Fruit fly (Drosophila melanogaster) whole organism, wandering third instar larva: ENCODE measurements around the gene CG34409.

Experiments used
- Abd-B ChIP-seq: fragments of >200 bp; optimal IDR thresholded peaks from 2 replicates; lab custom pipeline; 2017; ENCODE audit warnings: missing biosample characterization, missing genetic modification characterization
- CG9705 ChIP-seq: fragments of 200-800 bp; sonication (Bioruptor generic); optimal IDR thresholded peaks from 2 replicates; lab custom pipeline; 2018; ENCODE audit warnings: missing biosample characterization, mild to moderate bottlenecking, missing genetic modification characterization
- CrebA ChIP-seq: fragments of 200-800 bp; sonication (Bioruptor generic); optimal IDR thresholded peaks from 2 replicates; lab custom pipeline; 2016; ENCODE audit warnings: missing biosample characterization, mild to moderate bottlenecking, missing genetic modification characterization, borderline replicate concordance
- Dfd ChIP-seq: fragments of >200 bp; optimal IDR thresholded peaks from 2 replicates; lab custom pipeline; 2017; ENCODE audit warnings: missing biosample characterization, missing genetic modification characterization
- Dif ChIP-seq: fragments of 200-275, 200-300 bp; sonication (Bioruptor generic); optimal IDR thresholded peaks from 2 replicates; lab custom pipeline; 2018; ENCODE audit warnings: missing biosample characterization, missing genetic modification characterization; ENCODE audit not compliant: partially characterized antibody
- GATAd ChIP-seq: sonication (Bioruptor generic); optimal IDR thresholded peaks from 2 replicates; lab custom pipeline; 2016; ENCODE audit warnings: missing biosample characterization, missing genetic modification characterization
- HLH106 ChIP-seq: fragments of 200-800 bp; optimal IDR thresholded peaks from 3 replicates; lab custom pipeline; 2019; ENCODE audit warnings: missing biosample characterization, mild to moderate bottlenecking, missing genetic modification characterization, moderate library complexity
- Hnf4 ChIP-seq: fragments of 200-800 bp; sonication (Bioruptor generic); optimal IDR thresholded peaks from 2 replicates; lab custom pipeline; 2016; ENCODE audit warnings: missing biosample characterization, mild to moderate bottlenecking, missing genetic modification characterization
- Hr78 ChIP-seq: fragments of >200 bp; optimal IDR thresholded peaks from 2 replicates; lab custom pipeline; 2017; ENCODE audit warnings: missing biosample characterization, missing genetic modification characterization
- Hr83 ChIP-seq: fragments of 200-300 bp; sonication (Bioruptor generic); optimal IDR thresholded peaks from 2 replicates; lab custom pipeline; 2016; ENCODE audit warnings: missing biosample characterization, mild to moderate bottlenecking, missing genetic modification characterization, moderate library complexity; ENCODE audit not compliant: poor library complexity, severe bottlenecking
- Jra ChIP-seq: sonication (Bioruptor generic); optimal IDR thresholded peaks from 2 replicates; lab custom pipeline; 2016; ENCODE audit warnings: missing biosample characterization, missing genetic modification characterization
- Mio ChIP-seq: sonication (Bioruptor generic); optimal IDR thresholded peaks from 2 replicates; lab custom pipeline; 2016; ENCODE audit warnings: missing biosample characterization, missing genetic modification characterization
- Myc ChIP-seq: fragments of >200 bp; optimal IDR thresholded peaks from 2 replicates; lab custom pipeline; 2017
- N ChIP-seq: fragments of >200 bp; optimal IDR thresholded peaks from 2 replicates; lab custom pipeline; 2018; ENCODE audit warnings: missing biosample characterization, missing external identifiers, missing genetic modification characterization
- OdsH ChIP-seq: fragments of 200-800 bp; sonication (Bioruptor generic); optimal IDR thresholded peaks from 2 replicates; lab custom pipeline; 2016; ENCODE audit warnings: missing biosample characterization, mild to moderate bottlenecking, missing genetic modification characterization
- Rel ChIP-seq, 2 experiments: fragments of 200-800 bp; sonication (Bioruptor generic) in 1 of 2; optimal IDR thresholded peaks; 2 replicates in 1 of 2; 3 replicates in 1 of 2; lab custom pipeline; 2016 to 2019; ENCODE audit warnings: mild to moderate bottlenecking in 2 of 2, missing biosample characterization in 2 of 2, missing genetic modification characterization in 2 of 2, moderate library complexity in 1 of 2
- Sp1 ChIP-seq: fragments of 200-800 bp; sonication (Bioruptor generic); optimal IDR thresholded peaks from 3 replicates; lab custom pipeline; 2019; ENCODE audit warnings: missing biosample characterization, mild to moderate bottlenecking, missing genetic modification characterization, moderate library complexity
- Vsx2 ChIP-seq: fragments of 200-300, 225-300 bp; sonication (Bioruptor generic); optimal IDR thresholded peaks from 2 replicates; lab custom pipeline; 2018; ENCODE audit warnings: missing biosample characterization, missing genetic modification characterization; ENCODE audit not compliant: partially characterized antibody
- br ChIP-seq: fragments of 200-800 bp; sonication (Bioruptor generic); optimal IDR thresholded peaks from 2 replicates; lab custom pipeline; 2016; ENCODE audit warnings: missing biosample characterization, missing genetic modification characterization
- brk ChIP-seq: fragments of 200-800 bp; sonication (Bioruptor generic); optimal IDR thresholded peaks from 2 replicates; lab custom pipeline; 2016; ENCODE audit warnings: missing biosample characterization, mild to moderate bottlenecking, missing genetic modification characterization
- dl ChIP-seq, 2 experiments: fragments of 175-275, 200-275 bp in 1 of 2; fragments of 200-275 bp in 1 of 2; sonication (Bioruptor generic); optimal IDR thresholded peaks; lab custom pipeline; 2018; ENCODE audit warnings: mild to moderate bottlenecking in 2 of 2, missing biosample characterization in 2 of 2, missing genetic modification characterization in 2 of 2, moderate library complexity in 2 of 2; ENCODE audit not compliant: partially characterized antibody in 2 of 2, insufficient read depth in 1 of 2
- dmrt93B ChIP-seq: fragments of 200-800 bp; sonication (Bioruptor generic); optimal IDR thresholded peaks from 2 replicates; lab custom pipeline; 2018; ENCODE audit warnings: missing biosample characterization, mild to moderate bottlenecking, missing genetic modification characterization
- dsf ChIP-seq: sonication (Bioruptor generic); optimal IDR thresholded peaks from 2 replicates; lab custom pipeline; 2016; ENCODE audit warnings: missing biosample characterization, missing genetic modification characterization, borderline replicate concordance
- ey ChIP-seq: fragments of 200-800 bp; sonication (Bioruptor generic); optimal IDR thresholded peaks from 2 replicates; lab custom pipeline; 2016; ENCODE audit warnings: missing biosample characterization, missing genetic modification characterization
- foxo ChIP-seq, 2 experiments: fragments of 200-800 bp; sonication (Bioruptor generic); optimal IDR thresholded peaks; 2 replicates in 1 of 2; 3 replicates in 1 of 2; lab custom pipeline; 2016 to 2017; ENCODE audit warnings: missing biosample characterization in 2 of 2, missing genetic modification characterization in 2 of 2
- fru ChIP-seq: fragments of 200-800 bp; sonication (Bioruptor generic); optimal IDR thresholded peaks from 3 replicates; lab custom pipeline; 2016; ENCODE audit warnings: missing biosample characterization, mild to moderate bottlenecking, missing genetic modification characterization
- jim ChIP-seq: fragments of 175-275, 200-325 bp; sonication (Bioruptor generic); optimal IDR thresholded peaks from 2 replicates; lab custom pipeline; 2016; ENCODE audit warnings: missing biosample characterization, mild to moderate bottlenecking, missing genetic modification characterization
- lola ChIP-seq: fragments of >200 bp; optimal IDR thresholded peaks from 2 replicates; lab custom pipeline; 2017; ENCODE audit warnings: missing biosample characterization, missing genetic modification characterization
- pan ChIP-seq: fragments of >200 bp; optimal IDR thresholded peaks from 2 replicates; lab custom pipeline; 2017
- psq ChIP-seq: fragments of 200-800 bp; sonication (Bioruptor generic); optimal IDR thresholded peaks from 3 replicates; lab custom pipeline; 2017; ENCODE audit warnings: missing biosample characterization, mild to moderate bottlenecking, missing genetic modification characterization, moderate library complexity
- rgr ChIP-seq: fragments of 200-800 bp; sonication (Bioruptor generic); optimal IDR thresholded peaks from 3 replicates; lab custom pipeline; 2016; ENCODE audit warnings: missing biosample characterization, mild to moderate bottlenecking, missing genetic modification characterization
- sage ChIP-seq: fragments of 200-800 bp; sonication (Bioruptor generic); optimal IDR thresholded peaks from 2 replicates; lab custom pipeline; 2016; ENCODE audit warnings: missing biosample characterization, mild to moderate bottlenecking, missing genetic modification characterization
- sv ChIP-seq: fragments of 200-800 bp; sonication (Bioruptor generic); optimal IDR thresholded peaks from 3 replicates; lab custom pipeline; 2016; ENCODE audit warnings: missing biosample characterization, missing genetic modification characterization
- woc ChIP-seq: sonication (Bioruptor generic); optimal IDR thresholded peaks from 2 replicates; lab custom pipeline; 2016; ENCODE audit warnings: missing biosample characterization, mild to moderate bottlenecking, missing genetic modification characterization

Gene CG34409

dm6 chr3R:9756187-9756586 is 10.0 kb upstream of the CG34409 start, which contains the start of the genes Alg12 and Rpt3R:
Gene Alg12, plus strand, starts transcription at chr3R:9756491.
Gene Rpt3R, minus strand, starts transcription at chr3R:9756510.
- TF ChIP-seq brk (GFP tag; lab: Kevin White, UChicago) (no peak), Myc (lab: Kevin White, UChicago) (peak; percentile 8), Hnf4 (GFP tag; lab: Kevin White, UChicago) (no peak), fru (GFP tag; lab: Kevin White, UChicago) (no peak), Mio (no peak), br (GFP tag; lab: Kevin White, UChicago) (no peak)

dm6 chr3R:9754487-9754886 is 8.3 kb upstream of the CG34409 start, which contains the start of gene Tti1:
Gene Tti1, minus strand, starts transcription at chr3R:9754686.
- TF ChIP-seq Myc (lab: Kevin White, UChicago) (no peak), jim (GFP tag; lab: Kevin White, UChicago) (no peak), woc (GFP tag; lab: Kevin White, UChicago) (no peak), Abd-B (GFP tag; lab: Kevin White, UChicago) (no peak), sv (GFP tag; lab: Kevin White, UChicago) (no peak), sage (GFP tag; lab: Kevin White, UChicago) (no peak), pan (no peak), dl (GFP tag; optimal IDR thresholded peaks at IDR 0.05; lab: Kevin White, UChicago; ENCODE audit: insufficient read depth in 1 of 2, partially characterized antibody in 2 of 2) (no peak), OdsH (GFP tag; lab: Kevin White, UChicago) (no peak)

dm6 chr3R:9747900-9748663 is 1.9 kb upstream of the CG34409 start:
- TF ChIP-seq Hnf4 (GFP tag; lab: Kevin White, UChicago) (no peak), br (GFP tag; lab: Kevin White, UChicago) (no peak), Myc (lab: Kevin White, UChicago) (no peak), Vsx2 (GFP tag; lab: Kevin White, UChicago) (no peak), Rel (GFP tag; optimal IDR thresholded peaks at IDR 0.05; lab: Kevin White, UChicago) (no peak), Rel (tag; optimal IDR thresholded peaks at IDR 0.05; lab: Kevin White, UChicago) (no peak), dmrt93B (GFP tag; lab: Kevin White, UChicago) (no peak), Jra (GFP tag; lab: Kevin White, UChicago) (no peak), Mio (no peak), Hr83 (GFP tag; lab: Kevin White, UChicago) (no peak), CrebA (GFP tag; lab: Kevin White, UChicago) (no peak)

- no peak for TF ChIP-seq sv (GFP tag; lab: Kevin White, UChicago)
- TF ChIP-seq dmrt93B (GFP tag; lab: Kevin White, UChicago), result no peak
- TF ChIP-seq pan, result no peak
- TF ChIP-seq Hr83 (GFP tag; lab: Kevin White, UChicago), result no peak
- no peak for TF ChIP-seq dsf (GFP tag; lab: Kevin White, UChicago)
- no peak for TF ChIP-seq br (GFP tag; lab: Kevin White, UChicago)
- no peak for TF ChIP-seq Vsx2 (GFP tag; lab: Kevin White, UChicago)
- no peak for TF ChIP-seq GATAd (GFP tag; lab: Kevin White, UChicago)
Measured at dm6 chr3R:9747875-9747899, 1.5 kb upstream of the CG34409 start, which contains the start of gene PpD3. Gene PpD3, plus strand, starts transcription at chr3R:9747875.

- TF ChIP-seq Dif (GFP tag; lab: Kevin White, UChicago), result peak; percentile 17
- TF ChIP-seq Hnf4 (GFP tag; lab: Kevin White, UChicago), result no peak
- TF ChIP-seq lola (GFP tag; lab: Kevin White, UChicago), result no peak
- no peak for TF ChIP-seq CrebA (GFP tag; lab: Kevin White, UChicago)
- TF ChIP-seq dsf (GFP tag; lab: Kevin White, UChicago), result peak; percentile 10
- TF ChIP-seq Rel (GFP tag; optimal IDR thresholded peaks at IDR 0.05; lab: Kevin White, UChicago), result no peak
- peak; percentile 65 for TF ChIP-seq Rel (tag; optimal IDR thresholded peaks at IDR 0.05; lab: Kevin White, UChicago)
- peak; percentile 50 for TF ChIP-seq Myc (lab: Kevin White, UChicago)
- peak; percentile 80 for TF ChIP-seq br (GFP tag; lab: Kevin White, UChicago)
- peak; percentile 79 for TF ChIP-seq HLH106 (tag; lab: Kevin White, UChicago)
- TF ChIP-seq Dfd (GFP tag; lab: Kevin White, UChicago), result no peak
- TF ChIP-seq dl (GFP tag; optimal IDR thresholded peaks at IDR 0.05; lab: Kevin White, UChicago; ENCODE audit: insufficient read depth in 1 of 2, partially characterized antibody in 2 of 2), result no peak
- peak in 1 of 2 experiments; percentile 32 for TF ChIP-seq foxo (GFP tag; optimal IDR thresholded peaks at IDR 0.05; lab: Kevin White, UChicago)
- TF ChIP-seq rgr, result peak; percentile 73
- TF ChIP-seq Sp1, result peak; percentile 76
- no peak for TF ChIP-seq Abd-B (GFP tag; lab: Kevin White, UChicago)
- TF ChIP-seq fru (GFP tag; lab: Kevin White, UChicago), result no peak
- TF ChIP-seq Mio, result no peak
- peak; percentile 74 for TF ChIP-seq CG9705 (GFP tag; lab: Kevin White, UChicago)
- TF ChIP-seq Vsx2 (GFP tag; lab: Kevin White, UChicago), result no peak
- peak; percentile 53 for TF ChIP-seq psq (GFP tag; lab: Kevin White, UChicago)
- no peak for TF ChIP-seq Hr83 (GFP tag; lab: Kevin White, UChicago)
- no peak for TF ChIP-seq N (GFP tag; lab: Kevin White, UChicago)
- TF ChIP-seq sv (GFP tag; lab: Kevin White, UChicago), result peak; percentile 55
- no peak for TF ChIP-seq brk (GFP tag; lab: Kevin White, UChicago)
- TF ChIP-seq ey (GFP tag; lab: Kevin White, UChicago), result peak; percentile 51
- TF ChIP-seq OdsH (GFP tag; lab: Kevin White, UChicago), result peak; percentile 55
- no peak for TF ChIP-seq Hr78 (GFP tag; lab: Kevin White, UChicago)
- no peak for TF ChIP-seq pan
- TF ChIP-seq woc (GFP tag; lab: Kevin White, UChicago), result peak; percentile 96
Measured at dm6 chr3R:9747272-9747874, 1.2 kb upstream of the CG34409 start, which contains the start of gene CG12948. Gene CG12948, minus strand, starts transcription at chr3R:9747744.
